Fruit fly (Drosophila melanogaster) S2 (cell line): ENCODE measurements around the gene CG10748.

Experiments used
- CG8478 ChIP-seq: fragments of >200 bp; optimal IDR thresholded peaks from 2 replicates; lab custom pipeline; 2018
- CTCF ChIP-seq, 2 experiments: fragments of >200 bp; optimal IDR thresholded peaks; 2 replicates each; lab custom pipeline; 2018

dm6 chr3L:12967633-12968032 lies 4.5 kb downstream of the CG10748 start, which contains the start of gene Or69a:
- TF ChIP-seq CG8478 (lab: Kevin White, UChicago): no peak
- no peak for TF ChIP-seq CTCF (optimal IDR thresholded peaks at IDR 0.05; lab: Kevin White, UChicago)
